Worm (Caenorhabditis elegans) whole organism, midembryonic: Measurements from ENCODE around the gene sre-29.
A peak's percentile ranks its signal among the peaks of the same experiment; 100 is the strongest.

Experiments used
- T22C8.4 ChIP-seq: fragments of 200-800 bp; sonication (Bioruptor generic); IDR thresholded peaks from 2 replicates; pipeline ENCODE4 v1.3.6; 2022; ENCODE audit warnings: missing genetic modification characterization, missing compliant biosample characterization
- cog-1 ChIP-seq: sonication (generic microtip); optimal IDR thresholded peaks from 2 replicates; lab custom pipeline; 2016; ENCODE audit warnings: missing genetic modification characterization, missing compliant biosample characterization
- flt-1 ChIP-seq: fragments of 200-800 bp; sonication (Bioruptor generic); IDR thresholded peaks from 2 replicates; pipeline ENCODE4 v1.3.6; 2022; ENCODE audit warnings: missing genetic modification characterization, missing compliant biosample characterization
- klf-2 ChIP-seq: fragments of 200-800 bp; sonication (Bioruptor generic); conservative IDR thresholded peaks from 2 replicates; pipeline ENCODE4 v1.3.6; 2022; ENCODE audit warnings: missing genetic modification reagents, missing genetic modification characterization, missing compliant biosample characterization
- med-1 ChIP-seq: sonication (generic microtip); optimal IDR thresholded peaks from 2 replicates; lab custom pipeline; 2017; ENCODE audit warnings: missing genetic modification characterization, mild to moderate bottlenecking, missing compliant biosample characterization, antibody characterized with exemption, missing genetic modification reagents; ENCODE audit not compliant: insufficient read depth
- ref-1 ChIP-seq: fragments of 200-800 bp; sonication (Bioruptor generic); conservative IDR thresholded peaks from 2 replicates; pipeline ENCODE4 v1.3.6; 2022; ENCODE audit warnings: missing genetic modification reagents, missing genetic modification characterization, missing compliant biosample characterization
- tab-1 ChIP-seq: fragments of 200-800 bp; sonication (Bioruptor generic); IDR thresholded peaks from 2 replicates; pipeline ENCODE4 v1.3.6; 2022; ENCODE audit warnings: missing genetic modification characterization, missing compliant biosample characterization
- ztf-23 ChIP-seq: fragments of 200-800 bp; sonication (Bioruptor generic); IDR thresholded peaks from 2 replicates; pipeline ENCODE4 v1.3.6; 2022; ENCODE audit warnings: missing genetic modification reagents, missing genetic modification characterization, missing compliant biosample characterization
- ztf-29 ChIP-seq: fragments of 200-800 bp; sonication (Bioruptor generic); IDR thresholded peaks from 2 replicates; pipeline ENCODE4 v1.3.6; 2022; ENCODE audit warnings: missing genetic modification reagents, missing genetic modification characterization, missing compliant biosample characterization

Gene sre-29

DNA sequence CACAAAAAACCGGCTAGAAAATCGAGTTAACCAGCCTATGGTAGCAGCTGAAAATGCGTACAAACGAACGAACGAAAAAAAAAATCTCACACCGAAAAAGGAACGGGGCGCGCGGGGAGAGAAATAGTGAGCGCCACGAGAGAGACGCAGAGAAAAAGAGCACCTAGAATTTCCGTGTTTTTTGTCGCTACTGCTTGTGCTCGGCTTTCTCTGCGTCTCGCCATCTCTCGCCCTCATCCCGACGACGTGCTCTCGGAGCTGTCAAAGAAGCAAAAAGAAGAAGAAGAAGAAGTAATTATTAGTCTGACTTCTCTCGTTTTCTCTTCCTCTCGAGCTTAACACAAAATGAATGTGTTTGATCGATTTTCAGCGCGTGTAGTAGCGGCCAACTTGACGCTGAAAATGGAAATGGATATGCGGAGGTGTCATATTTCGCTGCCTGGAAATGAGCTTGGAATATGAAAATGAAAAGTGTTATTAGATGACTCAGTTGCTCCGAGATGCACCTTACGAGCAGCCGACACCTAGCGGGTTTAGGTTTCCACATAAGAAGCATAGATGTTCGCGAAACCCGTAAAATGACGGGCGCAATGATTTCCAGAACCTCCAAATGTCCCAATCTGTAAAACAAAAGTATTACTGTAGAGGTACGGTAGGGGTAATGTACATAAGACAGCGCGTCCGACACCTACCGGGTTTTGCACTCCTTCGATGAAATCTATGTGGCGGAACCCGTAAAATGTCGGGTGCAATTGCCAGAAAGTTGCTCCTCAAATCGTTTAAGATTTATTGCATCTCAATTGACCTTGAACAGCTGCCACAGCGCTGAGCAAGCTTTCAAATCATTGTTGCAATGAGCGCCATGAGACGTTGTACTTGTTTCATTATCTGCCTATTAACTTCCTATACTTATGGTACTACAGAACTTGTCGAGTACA, 18.8 kb downstream of the sre-29 start, which contains the start of gene btb-14:
btb-14 (plus strand) TSS at position 839 of the 938 bp plus-strand sequence.
- TF ChIP-seq ref-1 (GFP tag; lab: Robert Waterston, UW): no peak
- TF ChIP-seq T22C8.4 (GFP tag; lab: Robert Waterston, UW): no peak
- TF ChIP-seq ztf-29: no peak
- no peak for TF ChIP-seq klf-2 (GFP tag; lab: Robert Waterston, UW)
- TF ChIP-seq cog-1: no peak
- no peak for TF ChIP-seq flt-1 (GFP tag; lab: Robert Waterston, UW)
- TF ChIP-seq med-1 (GFP tag; lab: Kevin White, UChicago): no peak
- TF ChIP-seq tab-1 (GFP tag; lab: Robert Waterston, UW): no peak
- no peak for TF ChIP-seq ztf-23 (GFP tag; lab: Robert Waterston, UW)

DNA sequence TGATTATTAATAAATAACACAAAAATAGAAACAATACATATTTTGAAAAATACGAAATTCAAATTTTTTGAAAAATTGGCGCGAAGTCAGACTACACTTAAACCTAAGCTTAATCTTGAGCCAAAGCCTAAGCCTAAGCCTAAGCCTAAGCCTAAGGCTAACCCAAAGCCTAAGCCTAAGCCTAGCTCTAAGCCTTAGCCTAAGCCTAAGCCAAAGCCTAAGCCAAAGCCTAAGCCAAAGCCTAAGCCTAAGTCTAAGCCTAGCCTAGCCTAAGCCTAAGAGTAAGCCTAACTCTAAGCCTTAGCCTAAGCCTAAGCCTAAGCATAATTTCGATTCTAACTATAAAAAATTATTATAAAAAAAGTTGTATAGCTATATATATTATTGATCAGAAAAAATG, 20.8 kb downstream of the sre-29 start:
- TF ChIP-seq T22C8.4 (GFP tag; lab: Robert Waterston, UW): no peak
- TF ChIP-seq ref-1 (GFP tag; lab: Robert Waterston, UW): no peak
- TF ChIP-seq ztf-29: no peak
- TF ChIP-seq med-1 (GFP tag; lab: Kevin White, UChicago): no peak

DNA sequence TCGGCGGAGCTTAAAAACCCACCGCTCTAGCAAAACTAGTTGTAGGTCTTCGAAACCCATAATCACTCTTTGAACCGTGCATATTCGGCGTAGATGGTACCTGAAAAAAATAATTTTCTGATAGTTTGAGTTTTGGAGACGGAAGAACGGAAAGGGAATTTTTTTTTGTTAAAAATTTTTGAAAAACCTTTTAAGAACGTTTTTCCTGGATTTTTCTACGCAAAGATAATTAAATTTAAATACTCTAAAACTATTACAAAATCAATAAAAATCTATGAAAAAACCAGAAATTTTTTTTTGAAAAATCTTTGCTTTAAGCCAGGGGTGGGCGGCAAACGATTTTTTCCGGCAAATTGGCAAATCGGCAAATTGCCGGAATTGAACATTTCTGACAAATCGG, 22.3 kb downstream of the sre-29 start, which contains the start of gene marc-5:
marc-5 (minus strand) TSS at position 101 of the 400 bp plus-strand sequence.
- TF ChIP-seq ztf-29 (no peak), cog-1 (no peak), flt-1 (GFP tag; lab: Robert Waterston, UW) (no peak), med-1 (GFP tag; lab: Kevin White, UChicago) (no peak), tab-1 (GFP tag; lab: Robert Waterston, UW) (no peak), ztf-23 (GFP tag; lab: Robert Waterston, UW) (no peak), klf-2 (GFP tag; lab: Robert Waterston, UW) (no peak), T22C8.4 (GFP tag; lab: Robert Waterston, UW) (no peak), ref-1 (GFP tag; lab: Robert Waterston, UW) (no peak)

DNA sequence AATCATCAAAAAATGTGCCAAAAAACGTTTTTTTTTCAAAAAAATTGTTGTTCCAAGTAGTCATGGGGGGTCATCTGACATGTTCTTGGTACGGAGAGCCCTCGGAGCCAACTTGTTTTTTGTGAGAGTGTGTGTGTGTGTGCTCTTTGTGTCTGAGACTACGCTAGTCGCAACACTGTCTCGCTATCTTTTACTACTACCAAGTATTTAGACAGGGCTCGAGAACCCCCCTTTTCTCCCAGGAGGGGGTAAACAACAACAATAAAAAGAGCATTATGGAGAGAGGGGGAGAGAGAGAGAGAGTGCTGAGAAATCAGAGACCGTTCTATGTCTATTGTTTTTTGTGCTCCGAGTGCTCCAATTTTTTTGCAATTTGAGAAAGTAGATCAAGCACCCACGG, 22.9 kb downstream of the sre-29 start:
- TF ChIP-seq ztf-29 (no peak), ref-1 (GFP tag; lab: Robert Waterston, UW) (no peak), ztf-23 (GFP tag; lab: Robert Waterston, UW) (no peak), cog-1 (no peak), med-1 (GFP tag; lab: Kevin White, UChicago) (no peak), tab-1 (GFP tag; lab: Robert Waterston, UW) (no peak), klf-2 (GFP tag; lab: Robert Waterston, UW) (no peak), T22C8.4 (GFP tag; lab: Robert Waterston, UW) (no peak), flt-1 (GFP tag; lab: Robert Waterston, UW) (no peak)

DNA sequence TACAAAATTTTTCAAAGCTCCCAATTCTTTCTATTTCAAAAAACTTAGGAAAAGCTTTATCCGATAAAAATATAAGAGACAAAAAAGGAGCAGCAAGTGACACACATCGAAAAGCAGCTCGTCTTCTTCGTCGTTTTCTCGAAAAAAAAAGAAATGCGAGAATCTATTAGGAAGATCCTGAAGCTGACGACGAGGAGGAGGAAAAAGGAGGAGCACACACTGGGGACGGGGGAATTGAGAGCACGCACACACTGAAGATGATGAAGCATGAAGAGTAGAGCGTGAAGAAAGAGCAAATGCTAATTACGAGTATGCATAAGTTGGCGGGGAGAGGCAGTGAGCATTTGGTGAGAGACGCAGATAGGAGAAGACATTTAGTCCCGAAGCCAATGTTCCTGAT, 27.8 kb downstream of the sre-29 start:
- TF ChIP-seq cog-1: no peak
- no peak for TF ChIP-seq med-1 (GFP tag; lab: Kevin White, UChicago)
- TF ChIP-seq ref-1 (GFP tag; lab: Robert Waterston, UW): no peak
- TF ChIP-seq klf-2 (GFP tag; lab: Robert Waterston, UW): no peak
- no peak for TF ChIP-seq flt-1 (GFP tag; lab: Robert Waterston, UW)
- TF ChIP-seq ztf-29: no peak

DNA sequence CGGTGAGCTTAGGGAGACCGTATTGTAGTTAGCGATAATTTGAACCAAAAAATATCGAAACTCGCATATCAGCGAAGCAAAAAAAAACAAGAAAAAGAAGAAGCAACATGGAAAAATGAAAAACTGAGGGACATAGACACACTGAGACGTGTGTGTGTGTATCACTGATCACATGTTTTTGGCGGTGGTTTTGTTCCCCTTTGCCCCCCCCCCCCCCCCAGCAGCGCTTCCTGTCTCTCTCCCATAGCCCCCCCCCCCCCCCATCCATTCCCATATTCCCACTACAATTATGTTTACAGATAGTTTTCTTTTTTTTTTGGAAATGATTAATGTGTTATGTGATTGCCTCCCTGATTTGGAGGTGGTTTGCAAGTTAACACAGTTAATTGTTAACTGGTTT, 32.5 kb downstream of the sre-29 start:
- no peak for TF ChIP-seq med-1 (GFP tag; lab: Kevin White, UChicago)
- no peak for TF ChIP-seq ztf-29
- no peak for TF ChIP-seq ref-1 (GFP tag; lab: Robert Waterston, UW)
- no peak for TF ChIP-seq tab-1 (GFP tag; lab: Robert Waterston, UW)
- TF ChIP-seq klf-2 (GFP tag; lab: Robert Waterston, UW): no peak
- no peak for TF ChIP-seq ztf-23 (GFP tag; lab: Robert Waterston, UW)
- no peak for TF ChIP-seq cog-1
- TF ChIP-seq flt-1 (GFP tag; lab: Robert Waterston, UW): no peak
- TF ChIP-seq T22C8.4 (GFP tag; lab: Robert Waterston, UW): no peak

DNA sequence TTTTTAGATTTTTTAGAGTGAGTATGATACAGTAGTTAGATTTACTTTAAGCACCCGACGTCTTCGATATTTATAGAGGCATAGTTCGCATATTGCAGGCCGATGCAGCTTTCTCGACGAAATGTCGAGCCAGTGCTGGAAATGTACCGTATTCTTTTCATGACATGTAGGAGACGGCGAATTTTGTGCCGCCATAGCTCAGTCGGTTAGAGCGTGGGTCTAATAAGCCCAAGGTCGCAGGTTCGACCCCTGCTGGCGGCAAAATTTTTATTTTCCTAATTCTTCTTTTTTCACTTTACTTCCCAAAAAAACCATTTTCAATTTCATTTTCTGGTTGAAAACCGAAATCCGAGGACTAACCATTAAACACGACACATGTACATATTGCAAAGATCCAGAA, 39.4 kb downstream of the sre-29 start:
- TF ChIP-seq flt-1 (GFP tag; lab: Robert Waterston, UW): peak; percentile 73
- TF ChIP-seq med-1 (GFP tag; lab: Kevin White, UChicago): no peak
- 0 out of 2 replicates have a peak, but pooled peaks have one; percentile 49 for TF ChIP-seq ztf-29
- TF ChIP-seq ref-1 (GFP tag; lab: Robert Waterston, UW): 0 out of 2 replicates have a peak, but pooled peaks have one; percentile 29
- TF ChIP-seq cog-1: no peak

DNA sequence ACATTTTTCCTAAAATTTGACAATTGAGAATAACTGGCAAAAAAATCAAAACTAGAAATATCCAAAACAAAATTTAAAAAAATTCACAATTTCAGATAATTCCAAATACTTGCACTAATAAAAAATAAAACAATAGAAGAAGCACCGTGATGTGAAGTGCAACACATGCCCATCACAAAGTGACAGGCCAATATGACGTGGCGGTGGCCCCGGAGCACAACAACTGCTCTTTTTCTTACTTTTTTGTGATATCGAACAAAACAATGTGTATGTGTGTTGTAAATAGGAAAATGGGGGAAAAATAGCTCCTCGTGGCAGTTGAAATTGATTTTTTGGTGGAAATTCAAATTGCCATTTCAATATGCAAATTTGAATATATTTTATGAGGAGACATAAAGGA, 47.9 kb downstream of the sre-29 start:
- no peak for TF ChIP-seq ztf-23 (GFP tag; lab: Robert Waterston, UW)
- no peak for TF ChIP-seq flt-1 (GFP tag; lab: Robert Waterston, UW)
- TF ChIP-seq cog-1: no peak

DNA sequence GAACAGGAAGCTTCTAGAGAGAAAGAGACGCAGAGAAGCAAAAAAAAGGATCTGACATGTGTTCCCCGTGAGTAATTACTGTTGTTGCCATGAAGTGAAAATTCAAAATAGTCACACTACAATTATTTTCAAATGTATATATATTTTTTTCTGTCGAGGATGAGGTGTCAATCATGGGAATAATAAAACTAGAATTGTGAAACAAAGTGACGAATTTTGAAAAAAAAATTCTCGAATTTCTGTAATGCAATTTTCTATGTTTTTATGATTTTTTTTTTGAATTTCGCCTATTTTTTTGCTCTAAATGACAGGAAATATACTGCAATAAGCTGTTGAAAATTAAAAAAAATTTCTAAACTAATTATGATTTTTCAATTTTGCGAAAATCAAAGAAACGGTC, 48.6 kb downstream of the sre-29 start:
- TF ChIP-seq T22C8.4 (GFP tag; lab: Robert Waterston, UW) (no peak), tab-1 (GFP tag; lab: Robert Waterston, UW) (no peak), cog-1 (no peak), klf-2 (GFP tag; lab: Robert Waterston, UW) (no peak), ztf-23 (GFP tag; lab: Robert Waterston, UW) (no peak), ztf-29 (no peak), ref-1 (GFP tag; lab: Robert Waterston, UW) (no peak)
